Worm (Caenorhabditis elegans) whole organism, midembryonic: ENCODE measurements around the gene rme-4.

Experiments used
- T22C8.4 ChIP-seq: fragments of 200-800 bp; sonication (Bioruptor generic); IDR thresholded peaks from 2 replicates; pipeline ENCODE4 v1.3.6; 2022; ENCODE audit warnings: missing genetic modification characterization, missing compliant biosample characterization
- cog-1 ChIP-seq: sonication (generic microtip); optimal IDR thresholded peaks from 2 replicates; lab custom pipeline; 2016; ENCODE audit warnings: missing genetic modification characterization, missing compliant biosample characterization
- flt-1 ChIP-seq: fragments of 200-800 bp; sonication (Bioruptor generic); IDR thresholded peaks from 2 replicates; pipeline ENCODE4 v1.3.6; 2022; ENCODE audit warnings: missing genetic modification characterization, missing compliant biosample characterization
- klf-2 ChIP-seq: fragments of 200-800 bp; sonication (Bioruptor generic); conservative IDR thresholded peaks from 2 replicates; pipeline ENCODE4 v1.3.6; 2022; ENCODE audit warnings: missing genetic modification reagents, missing genetic modification characterization, missing compliant biosample characterization
- med-1 ChIP-seq: sonication (generic microtip); optimal IDR thresholded peaks from 2 replicates; lab custom pipeline; 2017; ENCODE audit warnings: missing genetic modification characterization, mild to moderate bottlenecking, missing compliant biosample characterization, antibody characterized with exemption, missing genetic modification reagents; ENCODE audit not compliant: insufficient read depth
- tab-1 ChIP-seq: fragments of 200-800 bp; sonication (Bioruptor generic); IDR thresholded peaks from 2 replicates; pipeline ENCODE4 v1.3.6; 2022; ENCODE audit warnings: missing genetic modification characterization, missing compliant biosample characterization
- ztf-23 ChIP-seq: fragments of 200-800 bp; sonication (Bioruptor generic); IDR thresholded peaks from 2 replicates; pipeline ENCODE4 v1.3.6; 2022; ENCODE audit warnings: missing genetic modification reagents, missing genetic modification characterization, missing compliant biosample characterization
- ztf-29 ChIP-seq: fragments of 200-800 bp; sonication (Bioruptor generic); IDR thresholded peaks from 2 replicates; pipeline ENCODE4 v1.3.6; 2022; ENCODE audit warnings: missing genetic modification reagents, missing genetic modification characterization, missing compliant biosample characterization

- TF ChIP-seq flt-1 (GFP tag; lab: Robert Waterston, UW), result no peak
- TF ChIP-seq tab-1 (GFP tag; lab: Robert Waterston, UW), result no peak
- no peak for TF ChIP-seq ztf-29 (GFP tag; lab: Robert Waterston, UW)
- TF ChIP-seq cog-1 (tag; lab: Kevin White, UChicago), result no peak
- no peak for TF ChIP-seq klf-2 (GFP tag; lab: Robert Waterston, UW)
- TF ChIP-seq med-1, result no peak
- no peak for TF ChIP-seq ztf-23 (GFP tag; lab: Robert Waterston, UW)
- TF ChIP-seq T22C8.4 (GFP tag; lab: Robert Waterston, UW), result no peak
Observed at ce11 chrX:10393362-10393761, 13.7 kb upstream of the rme-4 start.
